Worm (Caenorhabditis elegans) whole organism, L4 larva: ENCODE measurements around the gene ZK177.12.

Experiments
- D1046.2 ChIP-seq: fragments of 200-800 bp; sonication (Bioruptor generic); IDR thresholded peaks from 2 replicates; pipeline ENCODE4 v1.3.6; 2022; ENCODE audit warnings: missing genetic modification characterization, missing compliant biosample characterization
- F10B5.3 ChIP-seq: sonication (generic microtip); optimal IDR thresholded peaks from 2 replicates; lab custom pipeline; 2016; ENCODE audit warnings: mild to moderate bottlenecking, missing genetic modification characterization, missing compliant biosample characterization
- F37D6.2 ChIP-seq: sonication (generic microtip); optimal IDR thresholded peaks from 2 replicates; lab custom pipeline; 2016; ENCODE audit warnings: mild to moderate bottlenecking, missing genetic modification characterization, missing compliant biosample characterization
- F44E2.7 ChIP-seq: fragments of 200-800 bp; sonication (Bioruptor generic); IDR thresholded peaks from 2 replicates; pipeline ENCODE4 v2.1.2; 2022; ENCODE audit warnings: missing genetic modification characterization, missing compliant biosample characterization
- T20F7.1 ChIP-seq: fragments of 200-800 bp; sonication (Bioruptor generic); optimal IDR thresholded peaks from 2 replicates; lab custom pipeline; 2018; ENCODE audit warnings: mild to moderate bottlenecking, missing genetic modification characterization, missing compliant biosample characterization
- Y48G9A.11 ChIP-seq: fragments of 200-800 bp; sonication (Bioruptor generic); IDR thresholded peaks from 2 replicates; pipeline ENCODE4 v1.3.6; 2022; ENCODE audit warnings: missing genetic modification reagents, missing genetic modification characterization, missing compliant biosample characterization
- Y5F2A.4 ChIP-seq: fragments of 200-800 bp; sonication (Bioruptor generic); optimal IDR thresholded peaks from 2 replicates; lab custom pipeline; 2018; ENCODE audit warnings: mild to moderate bottlenecking, missing genetic modification characterization, missing compliant biosample characterization
- ZK546.5 ChIP-seq, 2 experiments: sonication (generic microtip); optimal IDR thresholded peaks; 2 replicates each; lab custom pipeline; 2017; ENCODE audit warnings: missing biosample characterization in 2 of 2, missing genetic modification characterization in 2 of 2
- aha-1 ChIP-seq: fragments of 150-350 bp; peaks from one replicate; lab custom pipeline; 2014; ENCODE audit warnings: missing biosample characterization, missing genetic modification characterization
- ceh-32 ChIP-seq: sonication (generic microtip); optimal IDR thresholded peaks from 2 replicates; lab custom pipeline; 2016; ENCODE audit warnings: mild to moderate bottlenecking, missing genetic modification characterization, missing compliant biosample characterization; ENCODE audit not compliant: poor library complexity
- ceh-62 ChIP-seq: sonication (generic microtip); optimal IDR thresholded peaks from 2 replicates; lab custom pipeline; 2017; ENCODE audit warnings: missing biosample characterization, missing genetic modification characterization
- ceh-82 ChIP-seq: sonication (generic microtip); optimal IDR thresholded peaks from 2 replicates; lab custom pipeline; 2017; ENCODE audit warnings: missing biosample characterization, missing genetic modification characterization
- ces-1 ChIP-seq: fragments of 150-350 bp; sonication (generic microtip); optimal IDR thresholded peaks from 4 replicates; lab custom pipeline; 2014; ENCODE audit warnings: missing biosample characterization, missing genetic modification reagents, missing genetic modification characterization
- daf-8 ChIP-seq: fragments of 200-800 bp; sonication (Bioruptor generic); IDR thresholded peaks from 2 replicates; pipeline ENCODE4 v1.3.6; 2022; ENCODE audit warnings: missing genetic modification characterization, missing compliant biosample characterization
- dmd-6 ChIP-seq: fragments of 200-800 bp; sonication (Bioruptor generic); IDR thresholded peaks from 2 replicates; pipeline ENCODE4 v1.3.6; 2022; ENCODE audit warnings: missing genetic modification reagents, missing genetic modification characterization, missing compliant biosample characterization
- dmd-8 ChIP-seq: fragments of 200-800 bp; sonication (Bioruptor generic); IDR thresholded peaks from 2 replicates; pipeline ENCODE4 v1.3.6; 2022; ENCODE audit warnings: missing genetic modification characterization, missing compliant biosample characterization
- dpl-1 ChIP-seq: fragments of 150-350 bp; optimal IDR thresholded peaks from 2 replicates; lab custom pipeline; 2014; ENCODE audit warnings: missing biosample characterization, missing genetic modification reagents, missing genetic modification characterization
- duxl-1 ChIP-seq: sonication (generic microtip); optimal IDR thresholded peaks from 2 replicates; lab custom pipeline; 2016; ENCODE audit warnings: mild to moderate bottlenecking, missing genetic modification characterization, moderate library complexity, missing compliant biosample characterization; ENCODE audit not compliant: poor library complexity
- dve-1 ChIP-seq: sonication (generic microtip); optimal IDR thresholded peaks from 2 replicates; lab custom pipeline; 2017; ENCODE audit warnings: antibody characterized with exemption, mild to moderate bottlenecking, missing genetic modification characterization, missing compliant biosample characterization; ENCODE audit not compliant: insufficient read depth
- fkh-10 ChIP-seq: fragments of 150-350 bp; optimal IDR thresholded peaks from 2 replicates; lab custom pipeline; 2014; ENCODE audit warnings: missing biosample characterization, missing genetic modification reagents, missing genetic modification characterization
- gei-8 ChIP-seq: fragments of 200-800 bp; sonication (Bioruptor generic); optimal IDR thresholded peaks from 2 replicates; lab custom pipeline; 2018; ENCODE audit warnings: mild to moderate bottlenecking, missing genetic modification characterization, missing compliant biosample characterization
- hif-1 ChIP-seq, 2 experiments: sonication (generic microtip); optimal IDR thresholded peaks; 2 replicates each; lab custom pipeline; 2016 to 2017; ENCODE audit warnings: missing compliant biosample characterization in 2 of 2, missing genetic modification characterization in 2 of 2, missing genetic modification reagents in 2 of 2, missing genotype in 2 of 2, mild to moderate bottlenecking in 1 of 2
- hlh-11 ChIP-seq: fragments of 200-800 bp; sonication (Bioruptor generic); optimal IDR thresholded peaks from 2 replicates; lab custom pipeline; 2018; ENCODE audit warnings: mild to moderate bottlenecking, missing genetic modification characterization, missing compliant biosample characterization
- lin-1 ChIP-seq: fragments of 200-800 bp; sonication (Bioruptor generic); IDR thresholded peaks from 2 replicates; pipeline ENCODE4 v1.3.6; 2022; ENCODE audit warnings: missing genetic modification reagents, missing genetic modification characterization, missing compliant biosample characterization
- lir-3 ChIP-seq: sonication (generic microtip); optimal IDR thresholded peaks from 2 replicates; lab custom pipeline; 2016; ENCODE audit warnings: mild to moderate bottlenecking, missing genetic modification characterization, missing compliant biosample characterization
- madf-5 ChIP-seq, 2 experiments: fragments of 200-800 bp; sonication (Bioruptor generic); IDR thresholded peaks; 2 replicates each; pipeline ENCODE4 v1.3.6; 2022; ENCODE audit warnings: missing compliant biosample characterization in 2 of 2, missing genetic modification characterization in 2 of 2
- mdl-1 ChIP-seq, 2 experiments: fragments of 150-350 bp in 1 of 2; sonication (generic microtip) in 1 of 2; optimal IDR thresholded peaks; 2 replicates each; lab custom pipeline; 2014 to 2017; ENCODE audit warnings: missing biosample characterization in 2 of 2, missing genetic modification characterization in 2 of 2
- mxl-3 ChIP-seq: fragments of 200-800 bp; sonication (Bioruptor generic); optimal IDR thresholded peaks from 2 replicates; lab custom pipeline; 2018; ENCODE audit warnings: mild to moderate bottlenecking, missing genetic modification characterization, missing compliant biosample characterization
- nhr-102 ChIP-seq: sonication (generic microtip); optimal IDR thresholded peaks from 2 replicates; lab custom pipeline; 2016; ENCODE audit warnings: mild to moderate bottlenecking, missing genetic modification characterization, moderate library complexity, missing compliant biosample characterization
- nhr-11 ChIP-seq: fragments of 150-350 bp; optimal IDR thresholded peaks from 2 replicates; lab custom pipeline; 2014; ENCODE audit warnings: missing biosample characterization, missing genetic modification characterization
- nhr-111 ChIP-seq: fragments of 200-800 bp; sonication (Bioruptor generic); optimal IDR thresholded peaks from 2 replicates; lab custom pipeline; 2018; ENCODE audit warnings: mild to moderate bottlenecking, missing genetic modification characterization, missing compliant biosample characterization
- nhr-25 ChIP-seq: sonication (generic microtip); optimal IDR thresholded peaks from 2 replicates; lab custom pipeline; 2017; ENCODE audit warnings: missing genetic modification characterization, mild to moderate bottlenecking, missing compliant biosample characterization, antibody characterized with exemption, moderate library complexity, borderline replicate concordance; ENCODE audit not compliant: insufficient read depth
- nhr-28 ChIP-seq: fragments of 150-350 bp; optimal IDR thresholded peaks from 2 replicates; lab custom pipeline; 2014; ENCODE audit warnings: missing biosample characterization, missing genetic modification characterization
- nhr-42 ChIP-seq: fragments of 200-800 bp; sonication (Bioruptor generic); IDR thresholded peaks from 2 replicates; pipeline ENCODE4 v1.3.6; 2022; ENCODE audit warnings: missing genetic modification characterization, missing compliant biosample characterization
- nhr-48 ChIP-seq: sonication (generic microtip); optimal IDR thresholded peaks from 2 replicates; lab custom pipeline; 2016; ENCODE audit warnings: mild to moderate bottlenecking, missing genetic modification characterization, missing compliant biosample characterization
- pha-4 ChIP-seq, 2 experiments: fragments of 150-350 bp in 1 of 2; fragments of 200-800 bp in 1 of 2; sonication (Bioruptor generic) in 1 of 2; IDR thresholded peaks in 1 of 2; optimal IDR thresholded peaks in 1 of 2; 2 replicates each; pipeline versions ENCODE4 v1.3.6 to Lab custom; 2014 to 2022; ENCODE audit warnings: missing genetic modification characterization in 2 of 2, missing genetic modification reagents in 2 of 2, missing biosample characterization in 1 of 2, missing compliant biosample characterization in 1 of 2
- pqm-1 ChIP-seq: sonication (generic microtip); optimal IDR thresholded peaks from 2 replicates; lab custom pipeline; 2017; ENCODE audit warnings: missing biosample characterization, missing genetic modification characterization
- saeg-2 ChIP-seq: fragments of 200-800 bp; sonication (Bioruptor generic); IDR thresholded peaks from 2 replicates; pipeline ENCODE4 v1.3.6; 2022; ENCODE audit warnings: missing genetic modification reagents, missing genetic modification characterization, missing compliant biosample characterization
- set-16 ChIP-seq: fragments of 200-800 bp; sonication (Bioruptor generic); IDR thresholded peaks from 2 replicates; pipeline ENCODE4 v1.3.6; 2022; ENCODE audit warnings: missing genetic modification reagents, missing genetic modification characterization, missing compliant biosample characterization
- spr-1 ChIP-seq: sonication (generic microtip); optimal IDR thresholded peaks from 2 replicates; lab custom pipeline; 2016; ENCODE audit warnings: mild to moderate bottlenecking, missing genetic modification characterization, missing compliant biosample characterization
- spr-3 ChIP-seq: fragments of 200-800 bp; sonication (Bioruptor generic); optimal IDR thresholded peaks from 2 replicates; lab custom pipeline; 2018; ENCODE audit warnings: mild to moderate bottlenecking, missing genetic modification characterization, missing compliant biosample characterization
- tra-1 ChIP-seq: fragments of 200-800 bp; sonication (Bioruptor generic); IDR thresholded peaks from 2 replicates; pipeline ENCODE4 v1.3.6; 2022; ENCODE audit warnings: missing genetic modification reagents, missing genetic modification characterization, missing compliant biosample characterization
- unc-39 ChIP-seq: sonication (generic microtip); optimal IDR thresholded peaks from 2 replicates; lab custom pipeline; 2017; ENCODE audit warnings: missing biosample characterization, missing genetic modification characterization
- unc-62 ChIP-seq, 3 experiments: fragments of 150-350 bp in 1 of 3; sonication (generic microtip); optimal IDR thresholded peaks in 2 of 3; peaks in 1 of 3; 1 replicate in 1 of 3; 2 replicates in 2 of 3; lab custom pipeline; 2014 to 2017; ENCODE audit warnings: missing biosample characterization in 3 of 3, missing genetic modification characterization in 3 of 3, missing genetic modification reagents in 3 of 3, missing genotype in 1 of 3
- zfp-2 ChIP-seq: sonication (generic microtip); optimal IDR thresholded peaks from 2 replicates; lab custom pipeline; 2016; ENCODE audit warnings: mild to moderate bottlenecking, missing genetic modification characterization, missing compliant biosample characterization

The ZK177.12 gene

DNA sequence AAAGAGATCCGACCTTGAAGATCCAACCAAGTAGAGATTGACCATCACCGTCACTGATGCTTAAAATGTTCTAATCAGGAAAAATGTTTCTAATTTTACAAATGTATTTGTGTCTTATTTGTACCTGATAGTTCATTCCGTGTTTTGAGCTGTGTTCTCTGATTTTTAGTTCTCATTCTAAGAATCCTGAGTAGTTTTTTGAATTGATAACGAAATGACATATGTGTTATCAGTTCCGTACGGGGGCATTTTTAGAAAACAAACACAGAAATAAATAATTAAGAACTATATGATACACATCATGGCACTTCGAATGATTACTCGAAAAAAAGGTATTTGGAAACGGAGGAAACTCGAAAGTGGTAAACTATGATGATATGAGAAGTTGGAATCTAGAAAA, 34.0 kb downstream of the ZK177.12 start (continued):
- no peak for TF ChIP-seq D1046.2
- no peak for TF ChIP-seq pqm-1
- no peak for TF ChIP-seq ZK546.5 (tag; optimal IDR thresholded peaks at IDR 0.05; lab: Kevin White, UChicago)
- TF ChIP-seq ceh-62 (tag; lab: Kevin White, UChicago) = no peak
- TF ChIP-seq nhr-42 = no peak
- TF ChIP-seq unc-62 (GFP tag; optimal IDR thresholded peaks at IDR 0.05 in 1 of 2; lab: Kevin White, UChicago) = peak in 1 of 2 experiments; percentile 2
- TF ChIP-seq unc-62 (tag; optimal IDR thresholded peaks at IDR 0.05; lab: Kevin White, UChicago) = no peak
- TF ChIP-seq, all 104 proteins: peak for 4

ce11 chrII:5556431-5556830, 34.9 kb downstream of the ZK177.12 start, which contains the start of gene ins-11:
TSS of gene ins-11 (plus strand) at chrII:5556731.
- TF ChIP-seq F37D6.2 (tag; lab: Kevin White, UChicago) = no peak
- no peak for TF ChIP-seq nhr-111 (GFP tag; lab: Kevin White, UChicago)
- no peak for TF ChIP-seq madf-5 (GFP tag; IDR thresholded peaks at IDR 0.05; lab: Robert Waterston, UW)

- TF ChIP-seq set-16 (no peak), mxl-3 (GFP tag; lab: Kevin White, UChicago) (no peak), dmd-6 (GFP tag; lab: Robert Waterston, UW) (peak; percentile 67), hlh-11 (tag; lab: Kevin White, UChicago) (peak; percentile 48), Y5F2A.4 (GFP tag; lab: Kevin White, UChicago) (no peak), unc-39 (tag; lab: Kevin White, UChicago) (no peak), nhr-25 (no peak), ceh-82 (no peak), dve-1 (tag; lab: Kevin White, UChicago) (peak; percentile 83), nhr-102 (no peak), lin-1 (0 out of 2 replicates have a peak, but pooled peaks have one; percentile 25), ceh-32 (tag; lab: Kevin White, UChicago) (no peak), nhr-28 (tag; lab: Kevin White, UChicago) (peak; percentile 6), duxl-1 (tag; lab: Kevin White, UChicago) (no peak), nhr-48 (tag; lab: Kevin White, UChicago) (no peak), tra-1 (GFP tag; lab: Robert Waterston, UW) (no peak), gei-8 (GFP tag; lab: Kevin White, UChicago) (no peak), unc-62 (GFP tag; optimal IDR thresholded peaks at IDR 0.05 in 1 of 2; lab: Kevin White, UChicago) (no peak), unc-62 (tag; optimal IDR thresholded peaks at IDR 0.05; lab: Kevin White, UChicago) (no peak), aha-1 (tag; lab: Kevin White, UChicago) (no peak), lir-3 (tag; lab: Kevin White, UChicago) (no peak), daf-8 (GFP tag; lab: Robert Waterston, UW) (no peak), T20F7.1 (no peak), F37D6.2 (tag; lab: Kevin White, UChicago) (no peak), spr-3 (GFP tag; lab: Kevin White, UChicago) (no peak), mdl-1 (tag; optimal IDR thresholded peaks at IDR 0.05; lab: Kevin White, UChicago) (peak in 1 of 2 experiments; percentile 34), hif-1 (tag; optimal IDR thresholded peaks at IDR 0.05; lab: Kevin White, UChicago) (no peak), pqm-1 (peak; percentile 73), dmd-8 (GFP tag; lab: Robert Waterston, UW) (no peak), nhr-11 (tag; lab: Kevin White, UChicago) (no peak), fkh-10 (GFP tag; lab: Kevin White, UChicago) (no peak), F44E2.7 (no peak), saeg-2 (GFP tag; lab: Robert Waterston, UW) (no peak), pha-4 (GFP tag; IDR thresholded peaks at IDR 0.05; lab: Robert Waterston, UW) (no peak), pha-4 (tag; optimal IDR thresholded peaks at IDR 0.05; lab: Kevin White, UChicago) (no peak), spr-1 (tag; lab: Kevin White, UChicago) (no peak), nhr-111 (GFP tag; lab: Kevin White, UChicago) (no peak), Y48G9A.11 (GFP tag; lab: Robert Waterston, UW) (no peak), dpl-1 (no peak), nhr-42 (no peak), zfp-2 (tag; lab: Kevin White, UChicago) (no peak), ces-1 (GFP tag; lab: Kevin White, UChicago) (no peak), F10B5.3 (tag; lab: Kevin White, UChicago) (no peak)
These were observed 35.6 kb downstream of the ZK177.12 start for ce11 chrII:5557134-5557533.
